Fruit fly (Drosophila melanogaster): ENCODE results near the gene nrv2.

The nrv2 gene

DNA sequence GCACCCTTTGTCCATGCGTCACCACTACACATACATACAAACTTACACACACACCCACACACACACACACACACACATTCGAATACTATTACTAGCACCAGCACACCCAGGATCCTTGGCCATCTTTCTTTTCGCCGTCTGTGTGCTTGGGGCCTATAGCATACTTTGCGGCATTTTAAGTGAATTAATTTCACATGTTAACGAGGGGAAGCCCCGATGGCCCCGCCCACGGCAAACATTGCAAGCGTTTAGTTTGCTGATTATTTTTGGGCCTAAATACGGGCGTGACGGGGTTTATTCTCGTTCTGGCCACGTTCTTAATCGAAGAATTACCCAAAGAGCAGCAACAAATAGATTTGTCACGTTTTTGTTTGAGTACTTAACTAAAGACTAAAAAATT is 15.3 kb downstream of the nrv2 start:
- TF ChIP-seq Ptx1 (GFP tag; IDR thresholded peaks at IDR 0.05) = no peak
- TF ChIP-seq seq (GFP tag; IDR thresholded peaks at IDR 0.05) = no peak
- no peak for TF ChIP-seq HmgZ (tag; optimal IDR thresholded peaks at IDR 0.05)
- no peak for TF ChIP-seq Dfd (GFP tag; optimal IDR thresholded peaks at IDR 0.05)
- TF ChIP-seq CG2199 (GFP tag; IDR thresholded peaks at IDR 0.05) = 0 out of 3 replicates have a peak, but pooled peaks have one; percentile 31
- TF ChIP-seq wdn (GFP tag; IDR thresholded peaks at IDR 0.05) = no peak
- TF ChIP-seq CG12219 (GFP tag; optimal IDR thresholded peaks at IDR 0.05) = no peak
- TF ChIP-seq CG8281 (tag; optimal IDR thresholded peaks at IDR 0.05) = no peak
- TF ChIP-seq cg (GFP tag; optimal IDR thresholded peaks at IDR 0.05) = peak; percentile 38
- peak; percentile 59 for TF ChIP-seq crol (GFP tag; IDR thresholded peaks at IDR 0.05)
- TF ChIP-seq Usf (GFP tag; optimal IDR thresholded peaks at IDR 0.05) = no peak
- TF ChIP-seq danr (GFP tag; IDR thresholded peaks at IDR 0.05) = no peak
- TF ChIP-seq Ets65A (GFP tag) = peak; percentile 16
- no peak for TF ChIP-seq CG17912 (GFP tag; optimal IDR thresholded peaks at IDR 0.05)
- peak; percentile 23; the same call in 1 of the 3 replicates for TF ChIP-seq dysf (GFP tag; IDR thresholded peaks at IDR 0.05)
- no peak for TF ChIP-seq CG9876 (GFP tag; optimal IDR thresholded peaks at IDR 0.05)
- TF ChIP-seq CHES-1-like (GFP tag; optimal IDR thresholded peaks at IDR 0.05) = no peak
- no peak for TF ChIP-seq sens (GFP tag)
- TF ChIP-seq vvl (GFP tag; IDR thresholded peaks at IDR 0.05) = peak; percentile 10; the same call in 1 of the 2 replicates
- no peak for TF ChIP-seq wor (GFP tag; IDR thresholded peaks at IDR 0.05)
- TF ChIP-seq HLH4C (GFP tag; IDR thresholded peaks at IDR 0.05; ENCODE audit: partially characterized antibody) = 0 out of 3 replicates have a peak, but pooled peaks have one; percentile 13
- TF ChIP-seq kay (GFP tag; optimal IDR thresholded peaks at IDR 0.05) = no peak
- peak; percentile 39 for TF ChIP-seq Med (GFP tag)
- TF ChIP-seq NC2α (GFP tag; optimal IDR thresholded peaks at IDR 0.05) = no peak
- TF ChIP-seq gce (GFP tag; IDR thresholded peaks at IDR 0.05) = 0 out of 3 replicates have a peak, but pooled peaks have one; percentile 35
- TF ChIP-seq dmrt11E (tag; optimal IDR thresholded peaks at IDR 0.05) = no peak
- no peak for TF ChIP-seq lola (GFP tag; optimal IDR thresholded peaks at IDR 0.05)
- TF ChIP-seq da (GFP tag; optimal IDR thresholded peaks at IDR 0.05) = no peak
- no peak for TF ChIP-seq CG15696 (tag; optimal IDR thresholded peaks at IDR 0.05)
- no peak for TF ChIP-seq Nf-YA (GFP tag; IDR thresholded peaks at IDR 0.05)

DNA sequence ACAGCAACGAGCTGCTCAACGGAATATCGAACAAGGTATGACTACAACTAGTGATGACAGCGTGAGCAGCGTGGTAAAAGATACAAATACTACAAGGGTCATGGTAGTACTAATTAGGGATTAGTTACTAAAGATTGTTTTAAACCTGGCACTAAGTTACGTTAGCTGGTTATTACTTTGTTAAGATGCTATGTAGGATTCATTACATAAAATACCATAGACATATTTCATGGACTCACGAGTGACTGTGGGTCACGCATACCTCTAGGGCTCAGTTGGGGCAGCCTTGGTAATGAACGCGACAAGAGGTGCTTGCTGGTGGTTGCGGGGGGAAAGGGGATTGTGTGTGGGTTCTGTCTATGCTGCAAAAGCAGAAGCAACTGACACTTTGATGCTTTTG is 23.8 kb downstream of the nrv2 start:
- TF ChIP-seq inv (GFP tag; IDR thresholded peaks at IDR 0.05; ENCODE audit: partially characterized antibody) (0 out of 2 replicates have a peak, but pooled peaks have one; percentile 11), pan (optimal IDR thresholded peaks at IDR 0.05) (no peak), pan (GFP tag; optimal IDR thresholded peaks at IDR 0.05 in 1 of 2, IDR thresholded peaks at IDR 0.05 in 1 of 2) (no peak), CG17912 (GFP tag; optimal IDR thresholded peaks at IDR 0.05) (no peak), HLH4C (GFP tag; IDR thresholded peaks at IDR 0.05; ENCODE audit: partially characterized antibody) (0 out of 3 replicates have a peak, but pooled peaks have one; percentile 34), Sox102F (GFP tag; optimal IDR thresholded peaks at IDR 0.05) (no peak), Side (GFP tag; optimal IDR thresholded peaks at IDR 0.05) (no peak), dati (GFP tag; IDR thresholded peaks at IDR 0.05) (no peak), prd (optimal IDR thresholded peaks at IDR 0.05) (no peak), prd (GFP tag; IDR thresholded peaks at IDR 0.05) (peak; percentile 34; the same call in 1 of the 3 replicates), jigr1 (GFP tag; IDR thresholded peaks at IDR 0.05) (no peak), CG7839 (tag; optimal IDR thresholded peaks at IDR 0.05) (no peak), zen2 (GFP tag; IDR thresholded peaks at IDR 0.05; ENCODE audit: partially characterized antibody) (peak; percentile 48; the same call in 1 of the 3 replicates), ssp (GFP tag; IDR thresholded peaks at IDR 0.05) (0 out of 2 replicates have a peak, but pooled peaks have one; percentile 12), aop (GFP tag; IDR thresholded peaks at IDR 0.05) (no peak), sna (GFP tag; IDR thresholded peaks at IDR 0.05; ENCODE audit: partially characterized antibody) (peak; percentile 46; the same call in 1 of the 2 replicates), CG2199 (GFP tag; IDR thresholded peaks at IDR 0.05) (no peak), CG2129 (GFP tag; IDR thresholded peaks at IDR 0.05; ENCODE audit: partially characterized antibody) (peak; percentile 28; the same call in 1 of the 2 replicates), CG16813 (GFP tag; IDR thresholded peaks at IDR 0.05; ENCODE audit: partially characterized antibody) (peak; percentile 55; the same call in 2 of the 3 replicates), Drgx (GFP tag; IDR thresholded peaks at IDR 0.05) (no peak), knrl (GFP tag; IDR thresholded peaks at IDR 0.05; ENCODE audit: partially characterized antibody) (peak; percentile 60; the same call in 2 of the 3 replicates), Gug (GFP tag; IDR thresholded peaks at IDR 0.05) (no peak), NFAT (GFP tag; IDR thresholded peaks at IDR 0.05) (no peak), Scr (GFP tag; IDR thresholded peaks at IDR 0.05; ENCODE audit: partially characterized antibody) (peak; percentile 65), row (GFP tag; IDR thresholded peaks at IDR 0.05) (peak; percentile 73)
